Fruit fly (Drosophila melanogaster): ENCODE results near the gene bsk.

The bsk gene

dm6 chr2L:10292066-10292560 lies 41.8 kb upstream of the bsk start, which contains the start of gene Ufd4:
Ufd4 (minus strand) TSS chr2L:10292365.
- TF ChIP-seq dmrt93B (GFP tag; optimal IDR thresholded peaks at IDR 0.05): no peak
- TF ChIP-seq Dfd (GFP tag; optimal IDR thresholded peaks at IDR 0.05): no peak
- peak; percentile 36 for TF ChIP-seq CG32264 (GFP tag; optimal IDR thresholded peaks at IDR 0.05)
- peak; percentile 32 for TF ChIP-seq CG9705 (GFP tag; optimal IDR thresholded peaks at IDR 0.05)
- no peak for TF ChIP-seq Hnf4 (GFP tag; optimal IDR thresholded peaks at IDR 0.05)
- TF ChIP-seq sv (GFP tag; optimal IDR thresholded peaks at IDR 0.05): peak; percentile 44
- peak; percentile 70 for TF ChIP-seq Hr83 (GFP tag; optimal IDR thresholded peaks at IDR 0.05; ENCODE audit: poor library complexity, severe bottlenecking)
- peak; percentile 37 for TF ChIP-seq OdsH (GFP tag; optimal IDR thresholded peaks at IDR 0.05)

- TF ChIP-seq dl (GFP tag; optimal IDR thresholded peaks at IDR 0.05; ENCODE audit: insufficient read depth in 1 of 2, partially characterized antibody in 2 of 2) (no peak), GATAd (GFP tag; optimal IDR thresholded peaks at IDR 0.05) (no peak), CG32264 (GFP tag; optimal IDR thresholded peaks at IDR 0.05) (no peak), Hnf4 (GFP tag; optimal IDR thresholded peaks at IDR 0.05) (no peak), usp (GFP tag; optimal IDR thresholded peaks at IDR 0.05) (no peak), woc (GFP tag; optimal IDR thresholded peaks at IDR 0.05) (no peak), foxo (GFP tag; optimal IDR thresholded peaks at IDR 0.05) (no peak), Sp1 (GFP tag; optimal IDR thresholded peaks at IDR 0.05) (no peak), brk (GFP tag; optimal IDR thresholded peaks at IDR 0.05) (no peak), dsf (GFP tag; optimal IDR thresholded peaks at IDR 0.05; ENCODE audit: borderline replicate concordance) (no peak), pan (optimal IDR thresholded peaks at IDR 0.05) (no peak), HLH106 (tag; optimal IDR thresholded peaks at IDR 0.05) (no peak), h (GFP tag; optimal IDR thresholded peaks at IDR 0.05) (no peak), Dif (GFP tag; optimal IDR thresholded peaks at IDR 0.05; ENCODE audit: partially characterized antibody) (no peak), Rel (GFP tag; optimal IDR thresholded peaks at IDR 0.05) (no peak), Rel (tag; optimal IDR thresholded peaks at IDR 0.05) (no peak), Vsx2 (GFP tag; optimal IDR thresholded peaks at IDR 0.05; ENCODE audit: partially characterized antibody) (no peak), tai (GFP tag; optimal IDR thresholded peaks at IDR 0.05) (no peak), lola (GFP tag; optimal IDR thresholded peaks at IDR 0.05) (no peak), rgr (GFP tag; optimal IDR thresholded peaks at IDR 0.05) (no peak)
These were observed 41.0 kb upstream of the bsk start for dm6 chr2L:10291276-10291675.

dm6 chr2L:10280772-10281171 lies 30.5 kb upstream of the bsk start, which contains the start of gene CG34043:
CG34043 (minus strand) TSS chr2L:10280872.
- no peak for TF ChIP-seq OdsH (GFP tag; optimal IDR thresholded peaks at IDR 0.05)
- no peak for TF ChIP-seq h (GFP tag; optimal IDR thresholded peaks at IDR 0.05)
- TF ChIP-seq sage (GFP tag; optimal IDR thresholded peaks at IDR 0.05): no peak

- TF ChIP-seq Hr83 (GFP tag; optimal IDR thresholded peaks at IDR 0.05; ENCODE audit: poor library complexity, severe bottlenecking) (peak; percentile 23), sage (GFP tag; optimal IDR thresholded peaks at IDR 0.05) (no peak), Myc (optimal IDR thresholded peaks at IDR 0.05) (no peak), br (GFP tag; optimal IDR thresholded peaks at IDR 0.05) (no peak), GATAd (GFP tag; optimal IDR thresholded peaks at IDR 0.05) (no peak), woc (GFP tag; optimal IDR thresholded peaks at IDR 0.05) (peak; percentile 71)
These were observed 28.4 kb upstream of the bsk start, which contains the start of gene Utx for dm6 chr2L:10278658-10279057. Utx (minus strand) TSS chr2L:10278811.

dm6 chr2L:10277362-10277761 lies 27.1 kb upstream of the bsk start:
- peak; percentile 74 for TF ChIP-seq Hr83 (GFP tag; optimal IDR thresholded peaks at IDR 0.05; ENCODE audit: poor library complexity, severe bottlenecking)
- no peak for TF ChIP-seq dl (GFP tag; optimal IDR thresholded peaks at IDR 0.05; ENCODE audit: insufficient read depth in 1 of 2, partially characterized antibody in 2 of 2)
- peak; percentile 12 for TF ChIP-seq brk (GFP tag; optimal IDR thresholded peaks at IDR 0.05)
- peak; percentile 27 for TF ChIP-seq woc (GFP tag; optimal IDR thresholded peaks at IDR 0.05)
- no peak for TF ChIP-seq dsf (GFP tag; optimal IDR thresholded peaks at IDR 0.05; ENCODE audit: borderline replicate concordance)

- TF ChIP-seq pan (optimal IDR thresholded peaks at IDR 0.05) (no peak), psq (GFP tag; optimal IDR thresholded peaks at IDR 0.05) (peak; percentile 33), fru (GFP tag; optimal IDR thresholded peaks at IDR 0.05) (no peak), sage (GFP tag; optimal IDR thresholded peaks at IDR 0.05) (no peak), Dfd (GFP tag; optimal IDR thresholded peaks at IDR 0.05) (no peak), OdsH (GFP tag; optimal IDR thresholded peaks at IDR 0.05) (peak; percentile 60), N (GFP tag; optimal IDR thresholded peaks at IDR 0.05) (peak; percentile 9), CG9705 (GFP tag; optimal IDR thresholded peaks at IDR 0.05) (no peak), dl (GFP tag; optimal IDR thresholded peaks at IDR 0.05; ENCODE audit: insufficient read depth in 1 of 2, partially characterized antibody in 2 of 2) (no peak), CrebA (GFP tag; optimal IDR thresholded peaks at IDR 0.05; ENCODE audit: borderline replicate concordance) (no peak), sv (GFP tag; optimal IDR thresholded peaks at IDR 0.05) (no peak), tai (GFP tag; optimal IDR thresholded peaks at IDR 0.05) (peak; percentile 52), Hr78 (GFP tag; optimal IDR thresholded peaks at IDR 0.05) (no peak), Hr83 (GFP tag; optimal IDR thresholded peaks at IDR 0.05; ENCODE audit: poor library complexity, severe bottlenecking) (no peak), Abd-B (GFP tag; optimal IDR thresholded peaks at IDR 0.05) (no peak), Dif (GFP tag; optimal IDR thresholded peaks at IDR 0.05; ENCODE audit: partially characterized antibody) (no peak), br (GFP tag; optimal IDR thresholded peaks at IDR 0.05) (no peak), lola (GFP tag; optimal IDR thresholded peaks at IDR 0.05) (no peak), dsf (GFP tag; optimal IDR thresholded peaks at IDR 0.05; ENCODE audit: borderline replicate concordance) (no peak), Vsx2 (GFP tag; optimal IDR thresholded peaks at IDR 0.05; ENCODE audit: partially characterized antibody) (no peak), woc (GFP tag; optimal IDR thresholded peaks at IDR 0.05) (no peak), Hnf4 (GFP tag; optimal IDR thresholded peaks at IDR 0.05) (peak; percentile 58), Myc (optimal IDR thresholded peaks at IDR 0.05) (no peak), dmrt93B (GFP tag; optimal IDR thresholded peaks at IDR 0.05) (no peak), foxo (GFP tag; optimal IDR thresholded peaks at IDR 0.05) (peak; percentile 14 to 54)
These were observed 26.5 kb upstream of the bsk start for dm6 chr2L:10276846-10277245.
